Worm (Caenorhabditis elegans) whole organism, L3 larva: ENCODE data around the gene sru-4.

Experiments
- R02D3.7 ChIP-seq: fragments of 150-350 bp; optimal IDR thresholded peaks from 2 replicates; lab custom pipeline; 2014; ENCODE audit warnings: missing biosample characterization, missing genetic modification characterization
- ZK546.5 ChIP-seq: sonication (generic microtip); optimal IDR thresholded peaks from 2 replicates; lab custom pipeline; 2017; ENCODE audit warnings: missing biosample characterization, missing genetic modification characterization
- aly-2 ChIP-seq: fragments of 150-350 bp; optimal IDR thresholded peaks from 2 replicates; lab custom pipeline; 2014; ENCODE audit warnings: missing biosample characterization, missing genetic modification characterization
- ama-1 ChIP-seq: fragments of 150-350 bp; optimal IDR thresholded peaks from 2 replicates; lab custom pipeline; 2018
- ceh-16 ChIP-seq: sonication (generic microtip); optimal IDR thresholded peaks from 2 replicates; lab custom pipeline; 2017; ENCODE audit warnings: missing biosample characterization, missing genetic modification characterization
- ceh-28 ChIP-seq: fragments of 150-350 bp; optimal IDR thresholded peaks from 2 replicates; lab custom pipeline; 2014; ENCODE audit warnings: missing biosample characterization, missing genetic modification reagents, missing genetic modification characterization
- ceh-82 ChIP-seq: fragments of 150-350 bp; optimal IDR thresholded peaks from 2 replicates; lab custom pipeline; 2014; ENCODE audit warnings: missing biosample characterization, missing genetic modification characterization
- ceh-9 ChIP-seq: sonication (generic microtip); optimal IDR thresholded peaks from 2 replicates; lab custom pipeline; 2018; ENCODE audit warnings: missing biosample characterization, missing genetic modification characterization
- daf-12 ChIP-seq: fragments of 150-350 bp; optimal IDR thresholded peaks from 2 replicates; lab custom pipeline; 2014; ENCODE audit warnings: missing biosample characterization, missing genetic modification reagents, missing genetic modification characterization
- egl-27 ChIP-seq: sonication (generic microtip); optimal IDR thresholded peaks from 4 replicates; lab custom pipeline; 2017; ENCODE audit warnings: missing biosample characterization, missing genetic modification reagents, missing genetic modification characterization
- egl-5 ChIP-seq: fragments of 150-350 bp; optimal IDR thresholded peaks from 2 replicates; lab custom pipeline; 2017; ENCODE audit warnings: missing biosample characterization, missing genetic modification reagents, missing genetic modification characterization, inconsistent platforms
- elt-1 ChIP-seq: fragments of 150-350 bp; optimal IDR thresholded peaks from 2 replicates; lab custom pipeline; 2014; ENCODE audit warnings: missing biosample characterization, missing genetic modification characterization
- elt-2 ChIP-seq: sonication (generic microtip); optimal IDR thresholded peaks from 2 replicates; lab custom pipeline; 2016; ENCODE audit warnings: missing genetic modification reagents, mild to moderate bottlenecking, missing genetic modification characterization, missing compliant biosample characterization
- elt-3 ChIP-seq, 3 experiments: fragments of 150-350 bp in 1 of 3; sonication (generic microtip) in 2 of 3; optimal IDR thresholded peaks; 2 replicates in 2 of 3; 4 replicates in 1 of 3; lab custom pipeline; 2014 to 2017; ENCODE audit warnings: missing biosample characterization in 3 of 3, missing genetic modification characterization in 3 of 3
- eor-1 ChIP-seq, 2 experiments: fragments of 150-350 bp; optimal IDR thresholded peaks; 2 replicates each; lab custom pipeline; 2014 to 2018; ENCODE audit warnings: missing biosample characterization in 2 of 2, missing genetic modification characterization in 2 of 2
- fkh-10 ChIP-seq: sonication (generic microtip); optimal IDR thresholded peaks from 2 replicates; lab custom pipeline; 2017; ENCODE audit warnings: missing biosample characterization, missing genetic modification reagents, missing genetic modification characterization
- fkh-2 ChIP-seq: fragments of 150-350 bp; optimal IDR thresholded peaks from 2 replicates; lab custom pipeline; 2014; ENCODE audit warnings: missing biosample characterization, missing genetic modification reagents, missing genetic modification characterization
- fos-1 ChIP-seq: fragments of 150-350 bp; optimal IDR thresholded peaks from 2 replicates; lab custom pipeline; 2014; ENCODE audit warnings: missing biosample characterization, missing genetic modification characterization
- hmg-11 ChIP-seq: sonication (generic microtip); optimal IDR thresholded peaks from 2 replicates; lab custom pipeline; 2016; ENCODE audit warnings: missing genetic modification characterization, missing compliant biosample characterization
- jun-1 ChIP-seq: fragments of 150-350 bp; optimal IDR thresholded peaks from 2 replicates; lab custom pipeline; 2014; ENCODE audit warnings: missing biosample characterization, missing genetic modification reagents, missing genetic modification characterization
- lin-15B ChIP-seq: fragments of 150-350 bp; optimal IDR thresholded peaks from 2 replicates; lab custom pipeline; 2014; ENCODE audit warnings: missing biosample characterization, missing genetic modification characterization
- mdl-1 ChIP-seq: fragments of 150-350 bp; optimal IDR thresholded peaks from 2 replicates; lab custom pipeline; 2014; ENCODE audit warnings: missing biosample characterization, missing genetic modification characterization
- mml-1 ChIP-seq: fragments of 150-350 bp; sonication (generic microtip); optimal IDR thresholded peaks from 3 replicates; lab custom pipeline; 2014; ENCODE audit warnings: missing biosample characterization, missing genetic modification characterization
- nfya-1 ChIP-seq: sonication (generic microtip); optimal IDR thresholded peaks from 2 replicates; lab custom pipeline; 2017; ENCODE audit warnings: missing genetic modification characterization, mild to moderate bottlenecking, missing compliant biosample characterization, antibody characterized with exemption, moderate library complexity; ENCODE audit not compliant: insufficient read depth
- nhr-12 ChIP-seq: fragments of 150-350 bp; optimal IDR thresholded peaks from 2 replicates; lab custom pipeline; 2014; ENCODE audit warnings: missing biosample characterization, missing genetic modification characterization
- nhr-23 ChIP-seq: fragments of 150-350 bp; optimal IDR thresholded peaks from 2 replicates; lab custom pipeline; 2014; ENCODE audit warnings: missing biosample characterization, missing genetic modification reagents, missing genetic modification characterization
- nhr-237 ChIP-seq: fragments of 150-350 bp; optimal IDR thresholded peaks from 2 replicates; lab custom pipeline; 2014; ENCODE audit warnings: missing biosample characterization, missing genetic modification characterization
- nhr-43 ChIP-seq: sonication (generic microtip); optimal IDR thresholded peaks from 2 replicates; lab custom pipeline; 2016; ENCODE audit warnings: mild to moderate bottlenecking, missing genetic modification characterization, missing compliant biosample characterization; ENCODE audit not compliant: poor library complexity, severe bottlenecking
- nhr-67 ChIP-seq: fragments of 150-350 bp; optimal IDR thresholded peaks from 2 replicates; lab custom pipeline; 2014; ENCODE audit warnings: missing biosample characterization, missing genetic modification characterization
- nhr-76 ChIP-seq: fragments of 150-350 bp; sonication (generic microtip); optimal IDR thresholded peaks from 5 replicates; lab custom pipeline; 2014; ENCODE audit warnings: missing biosample characterization, missing genetic modification characterization
- nhr-77 ChIP-seq: fragments of 150-350 bp; optimal IDR thresholded peaks from 2 replicates; lab custom pipeline; 2014; ENCODE audit warnings: missing biosample characterization, missing genetic modification characterization
- pha-4 ChIP-seq: fragments of 150-350 bp; optimal IDR thresholded peaks from 2 replicates; lab custom pipeline; 2014; ENCODE audit warnings: missing biosample characterization, missing genetic modification reagents, missing genetic modification characterization
- pqm-1 ChIP-seq: fragments of 150-350 bp; optimal IDR thresholded peaks from 2 replicates; lab custom pipeline; 2017; ENCODE audit warnings: missing biosample characterization, missing genetic modification characterization, inconsistent platforms
- sea-2 ChIP-seq: fragments of 150-350 bp; sonication (generic microtip); optimal IDR thresholded peaks from 4 replicates; lab custom pipeline; 2014; ENCODE audit warnings: missing biosample characterization, missing genetic modification reagents, missing genetic modification characterization
- skn-1 ChIP-seq: fragments of 150-350 bp; optimal IDR thresholded peaks from 2 replicates; lab custom pipeline; 2014; ENCODE audit warnings: missing biosample characterization, missing genetic modification characterization
- snpc-4 ChIP-seq: fragments of 150-350 bp; optimal IDR thresholded peaks from 2 replicates; lab custom pipeline; 2014; ENCODE audit warnings: missing biosample characterization, missing genetic modification characterization
- unc-39 ChIP-seq: sonication (generic microtip); optimal IDR thresholded peaks from 4 replicates; lab custom pipeline; 2017; ENCODE audit warnings: missing biosample characterization, missing genetic modification characterization
- unc-62 ChIP-seq: fragments of 150-350 bp; sonication (generic microtip); optimal IDR thresholded peaks from 4 replicates; lab custom pipeline; 2014; ENCODE audit warnings: missing biosample characterization, missing genetic modification reagents, missing genetic modification characterization
- ztf-4 ChIP-seq: fragments of 150-350 bp; optimal IDR thresholded peaks from 2 replicates; lab custom pipeline; 2014; ENCODE audit warnings: missing biosample characterization, missing genetic modification characterization

sru-4 gene

DNA sequence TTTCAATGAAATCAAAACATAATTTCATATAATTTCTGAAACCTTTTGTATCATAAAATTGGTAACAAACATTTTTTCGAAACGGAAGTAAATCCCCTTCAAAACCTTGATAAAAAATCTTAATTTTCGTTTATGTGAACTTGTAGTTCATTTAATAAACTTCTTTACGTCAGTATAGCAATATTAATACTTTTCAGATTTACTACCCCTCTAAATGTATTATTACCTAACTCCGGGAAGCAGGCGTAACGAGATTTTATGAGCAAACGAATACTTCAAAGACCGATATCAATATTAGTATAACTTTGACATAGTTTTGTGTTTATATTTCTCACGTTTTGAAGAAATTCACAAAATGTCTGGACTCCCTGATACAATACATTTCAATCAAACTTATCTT lies 9.9 kb upstream of the sru-4 start, which contains the start of gene sru-1:
sru-1 (plus strand) TSS at position 301 of the 400 bp plus-strand sequence.
- TF ChIP-seq elt-2 (tag; lab: Kevin White, UChicago) (no peak), sea-2 (GFP tag; lab: Kevin White, UChicago) (no peak), ceh-82 (tag; lab: Kevin White, UChicago) (no peak), elt-1 (tag; lab: Kevin White, UChicago) (no peak), nhr-77 (tag; lab: Kevin White, UChicago) (no peak), ztf-4 (tag; lab: Kevin White, UChicago) (no peak), jun-1 (tag; lab: Kevin White, UChicago) (no peak), ama-1 (lab: Kevin White, UChicago) (no peak), fos-1 (tag; lab: Kevin White, UChicago) (no peak), nfya-1 (tag; lab: Kevin White, UChicago) (no peak), fkh-10 (no peak), daf-12 (tag; lab: Kevin White, UChicago) (no peak), unc-62 (no peak)
- TF ChIP-seq, all 47 proteins: peak for 0

- no peak for TF ChIP-seq elt-3 (tag; optimal IDR thresholded peaks at IDR 0.05; lab: Kevin White, UChicago)
- TF ChIP-seq snpc-4 (tag; lab: Kevin White, UChicago): no peak
- no peak for TF ChIP-seq aly-2 (tag; lab: Kevin White, UChicago)
- no peak for TF ChIP-seq pqm-1 (tag; lab: Kevin White, UChicago)
- no peak for TF ChIP-seq ceh-9
- no peak for TF ChIP-seq jun-1 (tag; lab: Kevin White, UChicago)
- TF ChIP-seq mml-1 (tag; lab: Kevin White, UChicago): no peak
- no peak for TF ChIP-seq fkh-2 (tag; lab: Kevin White, UChicago)
- TF ChIP-seq pha-4 (tag; lab: Kevin White, UChicago): no peak
- no peak for TF ChIP-seq skn-1
- no peak for TF ChIP-seq unc-39 (tag; lab: Kevin White, UChicago)
- no peak for TF ChIP-seq R02D3.7 (tag; lab: Kevin White, UChicago)
- no peak for TF ChIP-seq mdl-1 (tag; lab: Kevin White, UChicago)
- no peak for TF ChIP-seq lin-15B (tag; lab: Kevin White, UChicago)
- no peak for TF ChIP-seq nhr-77 (tag; lab: Kevin White, UChicago)
- no peak for TF ChIP-seq ZK546.5 (tag; lab: Kevin White, UChicago)
- TF ChIP-seq daf-12 (tag; lab: Kevin White, UChicago): no peak
Measured at ce11 chrIV:9490320-9490719, 7.9 kb upstream of the sru-4 start, which contains the start of gene sru-6. sru-6 (plus strand) TSS chrIV:9490620.

ce11 chrIV:9496306-9496705 lies 1.9 kb upstream of the sru-4 start, which contains the start of gene sru-3:
sru-3 (plus strand) TSS chrIV:9496606.
- TF ChIP-seq aly-2 (tag; lab: Kevin White, UChicago): no peak
- TF ChIP-seq ceh-16: no peak
- TF ChIP-seq hmg-11: no peak
- no peak for TF ChIP-seq ZK546.5 (tag; lab: Kevin White, UChicago)
- TF ChIP-seq nhr-77 (tag; lab: Kevin White, UChicago): no peak
- TF ChIP-seq unc-39 (tag; lab: Kevin White, UChicago): no peak
- no peak for TF ChIP-seq elt-1 (tag; lab: Kevin White, UChicago)
- TF ChIP-seq nhr-237: no peak
- no peak for TF ChIP-seq ceh-9
- no peak for TF ChIP-seq nhr-76
- no peak for TF ChIP-seq nhr-12 (tag; lab: Kevin White, UChicago)
- TF ChIP-seq, all 47 proteins: peak for 0

DNA sequence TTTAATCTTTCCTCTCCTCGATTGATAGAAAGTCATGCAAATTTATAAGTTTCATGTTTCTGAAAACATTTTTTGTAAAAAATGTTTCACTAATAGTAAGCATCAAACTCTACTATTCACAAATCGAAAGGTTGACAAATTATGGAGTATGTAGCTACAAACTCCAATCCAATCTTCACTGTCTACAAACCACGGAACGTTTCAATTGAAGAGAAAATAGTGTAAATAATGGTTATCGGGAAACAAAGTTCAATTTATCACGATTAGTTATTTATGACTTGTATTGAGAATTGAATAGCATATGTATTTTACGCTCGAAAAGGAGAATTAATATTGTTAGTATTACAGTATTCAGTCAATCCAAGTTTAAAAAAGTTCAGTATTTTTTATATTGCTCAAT lies 1.4 kb downstream of the sru-4 start:
- TF ChIP-seq ama-1 (lab: Kevin White, UChicago): no peak
- no peak for TF ChIP-seq fkh-2 (tag; lab: Kevin White, UChicago)
- TF ChIP-seq lin-15B (tag; lab: Kevin White, UChicago): no peak
- no peak for TF ChIP-seq egl-27 (tag; lab: Kevin White, UChicago)
- TF ChIP-seq nhr-77 (tag; lab: Kevin White, UChicago): no peak
- TF ChIP-seq nhr-43 (tag; lab: Kevin White, UChicago): no peak
- TF ChIP-seq nhr-237: no peak
- no peak for TF ChIP-seq aly-2 (tag; lab: Kevin White, UChicago)
- TF ChIP-seq elt-2 (tag; lab: Kevin White, UChicago): no peak
- TF ChIP-seq ceh-82 (tag; lab: Kevin White, UChicago): no peak
- no peak for TF ChIP-seq nhr-76
- TF ChIP-seq nhr-23 (tag; lab: Kevin White, UChicago): no peak
- TF ChIP-seq eor-1 (tag; optimal IDR thresholded peaks at IDR 0.05; lab: Kevin White, UChicago): no peak
- TF ChIP-seq ztf-4 (tag; lab: Kevin White, UChicago): no peak
- TF ChIP-seq egl-5 (tag; lab: Kevin White, UChicago): no peak
- no peak for TF ChIP-seq nhr-67 (tag; lab: Kevin White, UChicago)
- no peak for TF ChIP-seq mdl-1 (tag; lab: Kevin White, UChicago)
- TF ChIP-seq ceh-28 (tag; lab: Kevin White, UChicago): no peak
